Fruit fly (Drosophila melanogaster) S2 (cell line): Measurements from ENCODE around the gene CG12605.

ENCODE experiments used
- CG8478 ChIP-seq: fragments of >200 bp; optimal IDR thresholded peaks from 2 replicates; lab custom pipeline; 2018
- CTCF ChIP-seq, 2 experiments: fragments of >200 bp; optimal IDR thresholded peaks; 2 replicates each; lab custom pipeline; 2018

dm6 chr3L:3927462-3927861, 37.1 kb downstream of the CG12605 start:
- TF ChIP-seq CG8478 (lab: Kevin White, UChicago) (no peak), CTCF (optimal IDR thresholded peaks at IDR 0.05; lab: Kevin White, UChicago) (no peak)
